Worm (Caenorhabditis elegans): Measurements from ENCODE around the gene srw-16.

srw-16 gene

DNA sequence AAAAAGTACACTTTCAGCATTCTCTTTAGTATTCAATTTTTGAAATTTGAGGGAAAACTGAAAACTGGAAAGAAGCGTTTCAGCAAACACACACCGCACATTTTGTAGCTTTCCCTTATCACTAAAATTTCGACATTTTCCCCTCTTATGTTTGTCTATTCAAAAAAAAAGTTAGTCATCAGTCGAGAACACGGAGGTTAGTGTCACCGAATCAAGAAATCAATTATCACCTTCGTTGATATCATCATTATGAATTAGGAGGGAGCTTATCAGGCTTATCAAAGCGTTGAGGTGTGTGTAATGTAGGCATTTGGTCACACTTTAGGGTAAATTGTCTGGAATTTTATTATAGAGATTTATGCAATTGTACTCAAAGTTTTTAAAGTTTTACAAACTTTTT lies 23.9 kb upstream of the srw-16 start, which contains the start of gene cpr-3:
Gene cpr-3 (minus strand): TSS at position 104 of the 400 bp plus-strand sequence.
- no peak for TF ChIP-seq bed-1 (GFP tag; IDR thresholded peaks at IDR 0.05)
- peak; percentile 69 for TF ChIP-seq atf-7 (tag; optimal IDR thresholded peaks at IDR 0.05)
- peak; percentile 24 for TF ChIP-seq madf-10 (tag; optimal IDR thresholded peaks at IDR 0.05)
- peak; percentile 83 for TF ChIP-seq ets-4 (GFP tag; optimal IDR thresholded peaks at IDR 0.05)
- no peak for TF ChIP-seq egl-18 (GFP tag; IDR thresholded peaks at IDR 0.05)
- TF ChIP-seq nhr-80 (tag; optimal IDR thresholded peaks at IDR 0.05): peak; percentile 97
- peak; percentile 23 for TF ChIP-seq pha-4 (tag; optimal IDR thresholded peaks at IDR 0.05)
- TF ChIP-seq let-607 (tag; optimal IDR thresholded peaks at IDR 0.05): no peak
- no peak for TF ChIP-seq B0336.3 (GFP tag; IDR thresholded peaks at IDR 0.05)
- no peak for TF ChIP-seq hlh-26 (GFP tag; conservative IDR thresholded peaks at IDR 0.05)
- no peak for TF ChIP-seq rec-8 (tag; optimal IDR thresholded peaks at IDR 0.05)
- no peak for TF ChIP-seq F39B2.1 (GFP tag; IDR thresholded peaks at IDR 0.05)
- TF ChIP-seq ztf-22 (GFP tag; optimal IDR thresholded peaks at IDR 0.05): peak; percentile 88
- TF ChIP-seq madf-3 (GFP tag; IDR thresholded peaks at IDR 0.05): no peak
- no peak for TF ChIP-seq hmg-20 (GFP tag; IDR thresholded peaks at IDR 0.05)
- no peak for TF ChIP-seq ztf-25 (GFP tag; IDR thresholded peaks at IDR 0.05)
- TF ChIP-seq unc-62 (GFP tag; optimal IDR thresholded peaks at IDR 0.05): no peak
- TF ChIP-seq athp-1 (tag; optimal IDR thresholded peaks at IDR 0.05): no peak
- TF ChIP-seq Y95B8A.8 (GFP tag; IDR thresholded peaks at IDR 0.05): no peak

DNA sequence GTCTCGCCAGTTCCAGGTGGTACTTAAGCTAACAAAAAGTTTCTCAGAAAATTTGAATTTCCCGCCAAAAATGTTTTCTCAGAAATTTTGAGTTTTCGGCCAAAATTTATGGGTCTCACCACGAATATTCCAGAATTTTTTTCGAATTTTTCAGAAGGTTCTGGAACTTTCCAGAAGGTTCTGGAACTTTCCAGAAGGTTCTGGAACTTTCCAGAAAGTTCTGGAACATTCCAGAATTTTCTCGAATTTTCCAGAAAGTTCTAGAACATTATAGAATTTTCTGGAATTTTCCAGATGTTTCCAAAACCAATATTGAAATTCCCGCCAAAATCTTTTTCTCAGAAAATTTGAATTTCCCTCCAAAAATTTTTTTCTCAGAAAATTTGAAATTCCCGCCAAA lies 20.8 kb upstream of the srw-16 start:
- TF ChIP-seq ceh-100 (GFP tag; IDR thresholded peaks at IDR 0.05) (peak; percentile 53), ceh-40 (GFP tag; IDR thresholded peaks at IDR 0.05) (peak; percentile 63; the same call in 1 of the 2 replicates), dox-1 (GFP tag; IDR thresholded peaks at IDR 0.05) (peak; percentile 77), hsf-1 (GFP tag; IDR thresholded peaks at IDR 0.05) (peak; percentile 96), egrh-3 (GFP tag; IDR thresholded peaks at IDR 0.05) (0 out of 2 replicates have a peak, but pooled peaks have one; percentile 19), egl-44 (GFP tag; IDR thresholded peaks at IDR 0.05) (peak; percentile 29; the same call in 1 of the 2 replicates), madf-6 (GFP tag; IDR thresholded peaks at IDR 0.05) (peak; percentile 50)

ce11 chrV:15293865-15294264 lies 19.2 kb upstream of the srw-16 start, which contains the start of gene str-96:
Gene str-96, minus strand, starts transcription at chrV:15293965.
- TF ChIP-seq bed-1 (GFP tag; IDR thresholded peaks at IDR 0.05): no peak
- TF ChIP-seq xnd-1 (tag; optimal IDR thresholded peaks at IDR 0.05): no peak
- no peak for TF ChIP-seq ztf-6 (GFP tag; IDR thresholded peaks at IDR 0.05)
- no peak for TF ChIP-seq F22D6.2 (tag; optimal IDR thresholded peaks at IDR 0.05)

DNA sequence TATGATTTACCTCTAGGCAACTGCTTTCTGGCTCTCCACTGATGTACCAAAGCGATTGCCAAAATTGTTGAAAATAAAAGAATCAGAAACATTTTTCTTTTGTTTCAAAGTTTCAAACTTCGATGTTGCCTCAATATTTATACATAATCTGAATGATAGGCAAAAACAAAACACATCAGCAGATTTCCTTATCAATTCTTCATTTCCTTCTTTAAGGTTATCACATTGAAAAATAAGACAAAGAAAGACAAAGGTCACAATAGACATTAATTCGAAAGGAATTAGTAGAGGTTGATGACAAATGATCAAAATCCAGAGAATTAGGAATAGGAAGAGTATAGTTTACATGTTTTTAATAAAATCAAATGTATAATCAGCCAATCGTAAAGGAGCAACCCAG lies 16.3 kb upstream of the srw-16 start, which contains the start of gene cyp-34A2:
Gene cyp-34A2 (minus strand): TSS at position 101 of the 400 bp plus-strand sequence.
- no peak for TF ChIP-seq egl-18 (GFP tag; IDR thresholded peaks at IDR 0.05)
- TF ChIP-seq madf-6 (GFP tag; IDR thresholded peaks at IDR 0.05): no peak
- TF ChIP-seq hrde-1 (tag; optimal IDR thresholded peaks at IDR 0.05; ENCODE audit: borderline replicate concordance): no peak
- no peak for TF ChIP-seq unc-62 (GFP tag; optimal IDR thresholded peaks at IDR 0.05)
- TF ChIP-seq K12H6.12 (tag; optimal IDR thresholded peaks at IDR 0.05): no peak
- TF ChIP-seq lin-40 (tag; optimal IDR thresholded peaks at IDR 0.05): no peak
- no peak for TF ChIP-seq F57C9.4 (tag; optimal IDR thresholded peaks at IDR 0.05)
- no peak for TF ChIP-seq aptf-2 (GFP tag; conservative IDR thresholded peaks at IDR 0.05)
- no peak for TF ChIP-seq snpc-1.3 (tag; optimal IDR thresholded peaks at IDR 0.05; ENCODE audit: insufficient read depth)
- no peak for TF ChIP-seq hsf-1 (GFP tag; IDR thresholded peaks at IDR 0.05)

Measured in whole organism, young adult.